Worm (Caenorhabditis elegans): Measurements from ENCODE around the gene ssup-72.

DNA sequence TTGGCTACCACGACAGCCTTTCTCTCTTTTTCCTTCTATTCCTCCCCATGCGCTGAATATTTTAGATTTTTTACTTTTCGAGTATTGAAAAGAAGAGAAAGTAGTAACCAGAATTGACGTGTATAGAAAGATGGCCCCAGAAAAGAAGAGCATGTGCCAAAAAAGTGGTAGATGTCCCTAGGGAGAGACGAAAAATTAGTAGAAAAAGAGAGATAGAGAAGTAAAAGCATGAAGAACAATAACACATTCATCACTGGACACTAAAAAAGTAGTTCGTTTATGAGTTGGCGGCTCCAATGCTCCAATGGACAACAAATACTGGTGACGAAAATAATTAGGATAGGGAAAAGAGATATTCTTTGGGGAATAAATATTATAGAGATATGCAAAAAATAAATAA lies 36.1 kb downstream of the ssup-72 start:
- TF ChIP-seq ztf-16 (tag; optimal IDR thresholded peaks at IDR 0.05), result no peak
- no peak for TF ChIP-seq pha-2 (tag; optimal IDR thresholded peaks at IDR 0.05)
- no peak for TF ChIP-seq ceh-31 (tag; optimal IDR thresholded peaks at IDR 0.05)
- no peak for TF ChIP-seq F13H6.1 (tag; optimal IDR thresholded peaks at IDR 0.05)
- TF ChIP-seq ceh-24 (tag; optimal IDR thresholded peaks at IDR 0.05), result no peak
- no peak for TF ChIP-seq ceh-2 (tag; optimal IDR thresholded peaks at IDR 0.05)
